Worm (Caenorhabditis elegans) whole organism, mixed stage, embryonic: ENCODE measurements around the gene F59A1.18.

Source experiments
- M03D4.4 ChIP-seq: sonication (generic microtip); optimal IDR thresholded peaks from 2 replicates; lab custom pipeline; 2017; ENCODE audit warnings: mild to moderate bottlenecking, missing genetic modification characterization, missing compliant biosample characterization
- bed-3 ChIP-seq: fragments of 200-800 bp; sonication (Bioruptor generic); optimal IDR thresholded peaks from 3 replicates; lab custom pipeline; 2018; ENCODE audit warnings: mild to moderate bottlenecking, missing genetic modification characterization, moderate library complexity, missing compliant biosample characterization
- blmp-1 ChIP-seq: fragments of 150-350 bp; optimal IDR thresholded peaks from 2 replicates; lab custom pipeline; 2014; ENCODE audit warnings: missing biosample characterization, missing genetic modification characterization
- ceh-43 ChIP-seq: fragments of 200-800 bp; sonication (Bioruptor generic); optimal IDR thresholded peaks from 2 replicates; lab custom pipeline; 2018; ENCODE audit warnings: mild to moderate bottlenecking, missing genetic modification characterization, moderate library complexity, missing compliant biosample characterization
- ceh-83 ChIP-seq: fragments of 200-800 bp; sonication (Bioruptor generic); optimal IDR thresholded peaks from 2 replicates; lab custom pipeline; 2018; ENCODE audit warnings: mild to moderate bottlenecking, missing genetic modification characterization, missing compliant biosample characterization
- ces-1 ChIP-seq: fragments of 150-350 bp; optimal IDR thresholded peaks from 2 replicates; lab custom pipeline; 2014; ENCODE audit warnings: missing biosample characterization, missing genetic modification reagents, missing genetic modification characterization
- cnd-1 ChIP-seq: fragments of 200-800 bp; sonication (Bioruptor generic); optimal IDR thresholded peaks from 2 replicates; lab custom pipeline; 2018; ENCODE audit warnings: mild to moderate bottlenecking, missing genetic modification characterization, missing compliant biosample characterization
- drap-1 ChIP-seq: fragments of 200-800 bp; sonication (Bioruptor generic); optimal IDR thresholded peaks from 3 replicates; lab custom pipeline; 2018; ENCODE audit warnings: mild to moderate bottlenecking, missing genetic modification characterization, missing compliant biosample characterization
- elt-1 ChIP-seq: sonication (generic microtip); optimal IDR thresholded peaks from 2 replicates; lab custom pipeline; 2017; ENCODE audit warnings: missing genetic modification characterization, mild to moderate bottlenecking, missing compliant biosample characterization, antibody characterized with exemption, moderate library complexity, borderline replicate concordance; ENCODE audit not compliant: insufficient read depth
- elt-3 ChIP-seq: fragments of 150-350 bp; optimal IDR thresholded peaks from 2 replicates; lab custom pipeline; 2014; ENCODE audit warnings: missing biosample characterization, missing genetic modification characterization
- flh-1 ChIP-seq: fragments of 200-800 bp; sonication (Bioruptor generic); optimal IDR thresholded peaks from 2 replicates; lab custom pipeline; 2018; ENCODE audit warnings: mild to moderate bottlenecking, missing genetic modification characterization, moderate library complexity, missing compliant biosample characterization
- hlh-1 ChIP-seq: fragments of 150-350 bp; optimal IDR thresholded peaks from 2 replicates; lab custom pipeline; 2014; ENCODE audit warnings: missing biosample characterization, missing genetic modification reagents, missing genetic modification characterization
- lin-13 ChIP-seq: fragments of 150-350 bp; optimal IDR thresholded peaks from 2 replicates; lab custom pipeline; 2014; ENCODE audit warnings: missing biosample characterization, missing genetic modification characterization
- mab-5 ChIP-seq: fragments of 150-350 bp; optimal IDR thresholded peaks from 2 replicates; lab custom pipeline; 2014; ENCODE audit warnings: missing biosample characterization, missing genetic modification characterization
- mep-1 ChIP-seq: fragments of 150-350 bp; optimal IDR thresholded peaks from 2 replicates; lab custom pipeline; 2017; ENCODE audit warnings: missing biosample characterization, missing genetic modification reagents, missing genetic modification characterization, inconsistent platforms
- mls-2 ChIP-seq: sonication (generic microtip); optimal IDR thresholded peaks from 2 replicates; lab custom pipeline; 2016; ENCODE audit warnings: mild to moderate bottlenecking, missing genetic modification characterization, moderate library complexity, missing compliant biosample characterization
- nhr-12 ChIP-seq: fragments of 150-350 bp; optimal IDR thresholded peaks from 2 replicates; lab custom pipeline; 2014; ENCODE audit warnings: missing biosample characterization, missing genetic modification characterization
- nhr-2 ChIP-seq: fragments of 150-350 bp; optimal IDR thresholded peaks from 2 replicates; lab custom pipeline; 2014; ENCODE audit warnings: missing biosample characterization, missing genetic modification characterization
- nhr-237 ChIP-seq: fragments of 150-350 bp; optimal IDR thresholded peaks from 2 replicates; lab custom pipeline; 2014; ENCODE audit warnings: missing biosample characterization, missing genetic modification characterization
- nhr-28 ChIP-seq: fragments of 150-350 bp; optimal IDR thresholded peaks from 2 replicates; lab custom pipeline; 2014; ENCODE audit warnings: missing biosample characterization, missing genetic modification characterization
- nhr-76 ChIP-seq: sonication (generic microtip); optimal IDR thresholded peaks from 2 replicates; lab custom pipeline; 2017; ENCODE audit warnings: missing biosample characterization, missing genetic modification characterization
- pha-4 ChIP-seq: fragments of 150-350 bp; optimal IDR thresholded peaks from 2 replicates; lab custom pipeline; 2018; ENCODE audit warnings: missing biosample characterization, missing genetic modification reagents, missing genetic modification characterization
- sem-2 ChIP-seq: fragments of 200-800 bp; sonication (Bioruptor generic); optimal IDR thresholded peaks from 2 replicates; lab custom pipeline; 2018; ENCODE audit warnings: mild to moderate bottlenecking, missing genetic modification characterization, missing compliant biosample characterization
- snpc-4 ChIP-seq: fragments of 150-350 bp; optimal IDR thresholded peaks from 2 replicates; lab custom pipeline; 2014; ENCODE audit warnings: missing biosample characterization, missing genetic modification characterization
- sptf-1 ChIP-seq: sonication (generic microtip); optimal IDR thresholded peaks from 2 replicates; lab custom pipeline; 2017; ENCODE audit warnings: mild to moderate bottlenecking, missing genetic modification characterization, moderate library complexity, missing compliant biosample characterization
- tbx-8 ChIP-seq: fragments of 200-800 bp; sonication (Bioruptor generic); optimal IDR thresholded peaks from 2 replicates; lab custom pipeline; 2018; ENCODE audit warnings: mild to moderate bottlenecking, missing genetic modification characterization, moderate library complexity, missing compliant biosample characterization
- unc-120 ChIP-seq: sonication (generic microtip); optimal IDR thresholded peaks from 2 replicates; lab custom pipeline; 2017; ENCODE audit warnings: missing genetic modification characterization, missing compliant biosample characterization; ENCODE audit not compliant: poor library complexity, severe bottlenecking
- unc-39 ChIP-seq: fragments of 150-350 bp; optimal IDR thresholded peaks from 2 replicates; lab custom pipeline; 2014; ENCODE audit warnings: missing biosample characterization, missing genetic modification characterization
- unc-62 ChIP-seq: fragments of 150-350 bp; optimal IDR thresholded peaks from 2 replicates; lab custom pipeline; 2014; ENCODE audit warnings: missing biosample characterization, missing genetic modification reagents, missing genetic modification characterization
- zip-8 ChIP-seq: fragments of 150-350 bp; optimal IDR thresholded peaks from 2 replicates; lab custom pipeline; 2014; ENCODE audit warnings: missing biosample characterization, missing genetic modification characterization
- ztf-11 ChIP-seq: fragments of 150-350 bp; optimal IDR thresholded peaks from 2 replicates; lab custom pipeline; 2014; ENCODE audit warnings: missing biosample characterization, missing genetic modification characterization

The F59A1.18 gene

ce11 chrV:17694260-17694659, 7.5 kb upstream of the F59A1.18 start:
- TF ChIP-seq nhr-237 (tag; lab: Kevin White, UChicago): no peak
- no peak for TF ChIP-seq ceh-83
- TF ChIP-seq hlh-1 (tag; lab: Kevin White, UChicago): no peak
- TF ChIP-seq nhr-12 (tag; lab: Kevin White, UChicago): no peak

- peak; percentile 24 for TF ChIP-seq zip-8 (tag; lab: Kevin White, UChicago)
- no peak for TF ChIP-seq unc-120 (tag; lab: Kevin White, UChicago)
Measured at ce11 chrV:17690922-17691321, 4.2 kb upstream of the F59A1.18 start, which contains the start of gene F59A1.13. Gene F59A1.13 (minus strand): TSS chrV:17691022.

DNA sequence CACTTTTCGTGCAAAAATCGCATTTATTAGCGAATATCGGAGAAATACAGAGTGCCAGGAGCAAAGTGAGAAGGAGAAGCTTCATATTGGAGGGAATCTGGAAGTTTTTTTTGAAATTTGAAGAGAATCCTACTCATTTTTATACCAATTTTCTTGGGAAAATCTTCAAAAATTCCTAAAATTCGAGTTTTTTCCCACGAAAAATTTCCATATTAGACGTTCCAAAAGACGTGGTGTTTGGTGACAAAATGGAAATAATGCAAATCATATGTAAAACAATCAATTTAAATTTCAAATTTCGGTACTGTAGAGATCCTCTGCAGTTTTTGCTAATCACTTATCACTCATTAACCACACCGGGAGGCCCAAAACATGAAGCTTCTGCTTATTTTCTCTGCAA, 1.9 kb downstream of the F59A1.18 start, which contains the start of the genes F59A1.16 and F59A1.6:
F59A1.16 (minus strand) TSS at position 101 of the 400 bp plus-strand sequence.
F59A1.6 (plus strand) TSS at position 285 of the 400 bp plus-strand sequence.
- TF ChIP-seq M03D4.4 (tag; lab: Kevin White, UChicago): no peak

DNA sequence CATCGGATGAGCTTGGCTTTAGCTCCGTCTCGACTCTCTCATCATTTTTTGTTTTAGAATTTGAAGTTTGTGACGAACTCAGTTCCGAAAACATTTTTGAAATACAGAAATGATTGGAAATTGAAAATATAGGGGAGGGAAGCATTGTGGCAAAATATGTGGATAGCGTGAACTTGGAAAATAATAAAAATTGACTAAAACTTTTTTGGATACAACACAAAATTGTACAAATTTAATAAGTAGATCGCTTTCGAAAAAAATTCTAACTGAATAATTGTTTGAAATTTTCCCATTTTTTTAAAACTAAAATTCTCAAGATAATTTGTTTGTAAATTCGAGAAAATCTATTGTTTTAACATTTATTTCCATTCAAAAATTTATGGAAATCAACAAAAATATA, 3.0 kb downstream of the F59A1.18 start, which contains the start of gene F59A1.15:
F59A1.15 (minus strand) TSS at position 101 of the 400 bp plus-strand sequence.
- TF ChIP-seq nhr-12 (tag; lab: Kevin White, UChicago) (no peak), unc-62 (GFP tag; lab: Kevin White, UChicago) (no peak), blmp-1 (tag; lab: Kevin White, UChicago) (no peak), nhr-76 (no peak), pha-4 (tag; lab: Kevin White, UChicago) (no peak), ces-1 (GFP tag; lab: Kevin White, UChicago) (no peak)

ce11 chrV:17683290-17683689, 3.5 kb downstream of the F59A1.18 start:
- TF ChIP-seq sptf-1 (tag; lab: Kevin White, UChicago) (no peak), flh-1 (GFP tag; lab: Kevin White, UChicago) (no peak), nhr-76 (no peak), zip-8 (tag; lab: Kevin White, UChicago) (no peak), M03D4.4 (tag; lab: Kevin White, UChicago) (no peak), unc-62 (GFP tag; lab: Kevin White, UChicago) (no peak), unc-39 (no peak), ceh-83 (no peak), ceh-43 (GFP tag; lab: Kevin White, UChicago) (no peak), tbx-8 (GFP tag; lab: Kevin White, UChicago) (no peak), drap-1 (GFP tag; lab: Kevin White, UChicago) (no peak), mab-5 (tag; lab: Kevin White, UChicago) (no peak), nhr-2 (tag; lab: Kevin White, UChicago) (no peak), hlh-1 (tag; lab: Kevin White, UChicago) (no peak), mep-1 (tag; lab: Kevin White, UChicago) (no peak), nhr-237 (tag; lab: Kevin White, UChicago) (no peak), cnd-1 (tag; lab: Kevin White, UChicago) (no peak), unc-120 (tag; lab: Kevin White, UChicago) (no peak), sem-2 (GFP tag; lab: Kevin White, UChicago) (no peak)
- TF ChIP-seq, all 35 proteins: peak for 0

- no peak for TF ChIP-seq mls-2 (tag; lab: Kevin White, UChicago)
Measured at ce11 chrV:17676553-17676952, 10.2 kb downstream of the F59A1.18 start, which contains the start of gene str-92. Gene str-92 (minus strand): TSS chrV:17676653.

ce11 chrV:17673343-17673742, 13.4 kb downstream of the F59A1.18 start, which contains the start of gene str-93:
Gene str-93 (minus strand): TSS chrV:17673443.
- TF ChIP-seq nhr-12 (tag; lab: Kevin White, UChicago) (no peak), mls-2 (tag; lab: Kevin White, UChicago) (no peak), M03D4.4 (tag; lab: Kevin White, UChicago) (no peak)

- no peak for TF ChIP-seq sptf-1 (tag; lab: Kevin White, UChicago)
- TF ChIP-seq blmp-1 (tag; lab: Kevin White, UChicago): no peak
- TF ChIP-seq snpc-4: no peak
- TF ChIP-seq flh-1 (GFP tag; lab: Kevin White, UChicago): no peak
- TF ChIP-seq nhr-237 (tag; lab: Kevin White, UChicago): no peak
- no peak for TF ChIP-seq ces-1 (GFP tag; lab: Kevin White, UChicago)
- no peak for TF ChIP-seq hlh-1 (tag; lab: Kevin White, UChicago)
- no peak for TF ChIP-seq mep-1 (tag; lab: Kevin White, UChicago)
- TF ChIP-seq tbx-8 (GFP tag; lab: Kevin White, UChicago): no peak
- TF ChIP-seq ztf-11 (tag; lab: Kevin White, UChicago): no peak
- no peak for TF ChIP-seq unc-120 (tag; lab: Kevin White, UChicago)
- TF ChIP-seq unc-39: no peak
- TF ChIP-seq bed-3 (GFP tag; lab: Kevin White, UChicago): no peak
- no peak for TF ChIP-seq nhr-28 (tag; lab: Kevin White, UChicago)
- no peak for TF ChIP-seq lin-13 (tag; lab: Kevin White, UChicago)
- TF ChIP-seq nhr-2 (tag; lab: Kevin White, UChicago): no peak
- no peak for TF ChIP-seq drap-1 (GFP tag; lab: Kevin White, UChicago)
- no peak for TF ChIP-seq elt-1 (tag; lab: Kevin White, UChicago)
- no peak for TF ChIP-seq elt-3 (tag; lab: Kevin White, UChicago)
- TF ChIP-seq nhr-12 (tag; lab: Kevin White, UChicago): no peak
Measured at ce11 chrV:17668531-17668930, 18.2 kb downstream of the F59A1.18 start, which contains the start of gene str-89. Gene str-89 (plus strand): TSS chrV:17668831.
